Worm (Caenorhabditis elegans) whole organism, L2 larva: ENCODE measurements around the gene fbxa-171.

ENCODE experiments used
- crh-2 ChIP-seq: sonication (generic microtip); optimal IDR thresholded peaks from 2 replicates; lab custom pipeline; 2017; ENCODE audit warnings: missing biosample characterization, missing genetic modification characterization
- nhr-12 ChIP-seq: fragments of 150-350 bp; optimal IDR thresholded peaks from 2 replicates; lab custom pipeline; 2014; ENCODE audit warnings: missing biosample characterization, missing genetic modification characterization
- nhr-23 ChIP-seq: fragments of 150-350 bp; optimal IDR thresholded peaks from 2 replicates; lab custom pipeline; 2014; ENCODE audit warnings: missing biosample characterization, missing genetic modification reagents, missing genetic modification characterization
- unc-62 ChIP-seq: fragments of 150-350 bp; optimal IDR thresholded peaks from 2 replicates; lab custom pipeline; 2014; ENCODE audit warnings: missing biosample characterization, missing genetic modification reagents, missing genetic modification characterization
- ztf-11 ChIP-seq: sonication (generic microtip); optimal IDR thresholded peaks from 2 replicates; lab custom pipeline; 2017; ENCODE audit warnings: missing biosample characterization, missing genetic modification characterization

- TF ChIP-seq ztf-11 (tag; lab: Kevin White, UChicago) (no peak), unc-62 (GFP tag; lab: Kevin White, UChicago) (no peak), nhr-12 (tag; lab: Kevin White, UChicago) (no peak), nhr-23 (tag; lab: Kevin White, UChicago) (no peak), crh-2 (tag; lab: Kevin White, UChicago) (no peak)
These were observed 14.2 kb upstream of the fbxa-171 start for ce11 chrV:17580017-17580416.
